Worm (Caenorhabditis elegans) whole organism, late embryonic: Measurements from ENCODE around the gene F43C11.10.

Source experiments
- ceh-9 ChIP-seq: sonication (generic microtip); optimal IDR thresholded peaks from 2 replicates; lab custom pipeline; 2016; ENCODE audit warnings: mild to moderate bottlenecking, missing genetic modification characterization, inconsistent platforms, missing compliant biosample characterization
- mec-3 ChIP-seq: sonication (generic microtip); optimal IDR thresholded peaks from 2 replicates; lab custom pipeline; 2016; ENCODE audit warnings: borderline replicate concordance, missing genetic modification characterization, missing compliant biosample characterization
- pax-1 ChIP-seq: fragments of 150-350 bp; optimal IDR thresholded peaks from 2 replicates; lab custom pipeline; 2014; ENCODE audit warnings: missing biosample characterization, missing genetic modification characterization

DNA sequence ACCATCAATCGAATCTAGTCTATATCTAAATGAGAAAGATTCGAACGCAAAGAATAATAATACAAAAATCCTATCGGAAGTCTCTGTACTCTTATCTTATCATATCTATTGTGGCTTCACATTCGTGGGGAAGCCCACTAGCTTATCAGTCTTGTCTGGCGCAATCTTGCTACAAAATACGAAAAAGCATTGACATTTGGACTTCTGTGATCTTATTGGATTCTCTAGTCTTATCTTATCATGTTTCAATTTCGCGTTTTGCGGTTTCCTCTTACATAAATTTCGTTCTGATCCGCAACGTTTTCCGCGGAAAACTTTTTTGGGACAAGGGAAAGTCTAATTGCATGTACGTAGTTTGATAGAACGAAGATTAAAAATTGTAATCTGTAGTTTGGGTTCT, 47.4 kb upstream of the F43C11.10 start:
- no peak for TF ChIP-seq ceh-9 (tag; lab: Kevin White, UChicago)
- no peak for TF ChIP-seq mec-3 (tag; lab: Kevin White, UChicago)
- no peak for TF ChIP-seq pax-1
